Worm (Caenorhabditis elegans) whole organism, mixed stage, embryonic: ENCODE data around the gene F13D12.3.
"Not testable (repeated sequence)": the region's sequence is repeated elsewhere in the genome, so short reads cannot be mapped to it uniquely, and the experiment has no call there.

Source experiments
- M03D4.4 ChIP-seq: sonication (generic microtip); optimal IDR thresholded peaks from 2 replicates; lab custom pipeline; 2017; ENCODE audit warnings: mild to moderate bottlenecking, missing genetic modification characterization, missing compliant biosample characterization
- bed-3 ChIP-seq: fragments of 200-800 bp; sonication (Bioruptor generic); optimal IDR thresholded peaks from 3 replicates; lab custom pipeline; 2018; ENCODE audit warnings: mild to moderate bottlenecking, missing genetic modification characterization, moderate library complexity, missing compliant biosample characterization
- blmp-1 ChIP-seq: fragments of 150-350 bp; optimal IDR thresholded peaks from 2 replicates; lab custom pipeline; 2014; ENCODE audit warnings: missing biosample characterization, missing genetic modification characterization
- ceh-39 ChIP-seq: fragments of 150-350 bp; optimal IDR thresholded peaks from 2 replicates; lab custom pipeline; 2014; ENCODE audit warnings: missing biosample characterization, missing genetic modification characterization
- ceh-43 ChIP-seq: fragments of 200-800 bp; sonication (Bioruptor generic); optimal IDR thresholded peaks from 2 replicates; lab custom pipeline; 2018; ENCODE audit warnings: mild to moderate bottlenecking, missing genetic modification characterization, moderate library complexity, missing compliant biosample characterization
- drap-1 ChIP-seq: fragments of 200-800 bp; sonication (Bioruptor generic); optimal IDR thresholded peaks from 3 replicates; lab custom pipeline; 2018; ENCODE audit warnings: mild to moderate bottlenecking, missing genetic modification characterization, missing compliant biosample characterization
- elt-1 ChIP-seq: sonication (generic microtip); optimal IDR thresholded peaks from 2 replicates; lab custom pipeline; 2017; ENCODE audit warnings: missing genetic modification characterization, mild to moderate bottlenecking, missing compliant biosample characterization, antibody characterized with exemption, moderate library complexity, borderline replicate concordance; ENCODE audit not compliant: insufficient read depth
- elt-3 ChIP-seq: fragments of 150-350 bp; optimal IDR thresholded peaks from 2 replicates; lab custom pipeline; 2014; ENCODE audit warnings: missing biosample characterization, missing genetic modification characterization
- flh-1 ChIP-seq: fragments of 200-800 bp; sonication (Bioruptor generic); optimal IDR thresholded peaks from 2 replicates; lab custom pipeline; 2018; ENCODE audit warnings: mild to moderate bottlenecking, missing genetic modification characterization, moderate library complexity, missing compliant biosample characterization
- ham-2 ChIP-seq: fragments of 200-800 bp; sonication (Bioruptor generic); optimal IDR thresholded peaks from 2 replicates; lab custom pipeline; 2018; ENCODE audit warnings: mild to moderate bottlenecking, missing genetic modification characterization, missing compliant biosample characterization
- hlh-1 ChIP-seq: fragments of 150-350 bp; optimal IDR thresholded peaks from 2 replicates; lab custom pipeline; 2014; ENCODE audit warnings: missing biosample characterization, missing genetic modification reagents, missing genetic modification characterization
- lin-13 ChIP-seq: fragments of 150-350 bp; optimal IDR thresholded peaks from 2 replicates; lab custom pipeline; 2014; ENCODE audit warnings: missing biosample characterization, missing genetic modification characterization
- lsy-2 ChIP-seq: fragments of 150-350 bp; optimal IDR thresholded peaks from 2 replicates; lab custom pipeline; 2014; ENCODE audit warnings: missing biosample characterization, missing genetic modification characterization
- mab-5 ChIP-seq: fragments of 150-350 bp; optimal IDR thresholded peaks from 2 replicates; lab custom pipeline; 2014; ENCODE audit warnings: missing biosample characterization, missing genetic modification characterization
- mep-1 ChIP-seq: fragments of 150-350 bp; optimal IDR thresholded peaks from 2 replicates; lab custom pipeline; 2017; ENCODE audit warnings: missing biosample characterization, missing genetic modification reagents, missing genetic modification characterization, inconsistent platforms
- nhr-12 ChIP-seq: fragments of 150-350 bp; optimal IDR thresholded peaks from 2 replicates; lab custom pipeline; 2014; ENCODE audit warnings: missing biosample characterization, missing genetic modification characterization
- nhr-2 ChIP-seq: fragments of 150-350 bp; optimal IDR thresholded peaks from 2 replicates; lab custom pipeline; 2014; ENCODE audit warnings: missing biosample characterization, missing genetic modification characterization
- nhr-237 ChIP-seq: fragments of 150-350 bp; optimal IDR thresholded peaks from 2 replicates; lab custom pipeline; 2014; ENCODE audit warnings: missing biosample characterization, missing genetic modification characterization
- nhr-28 ChIP-seq: fragments of 150-350 bp; optimal IDR thresholded peaks from 2 replicates; lab custom pipeline; 2014; ENCODE audit warnings: missing biosample characterization, missing genetic modification characterization
- sem-2 ChIP-seq: fragments of 200-800 bp; sonication (Bioruptor generic); optimal IDR thresholded peaks from 2 replicates; lab custom pipeline; 2018; ENCODE audit warnings: mild to moderate bottlenecking, missing genetic modification characterization, missing compliant biosample characterization
- snpc-4 ChIP-seq: fragments of 150-350 bp; optimal IDR thresholded peaks from 2 replicates; lab custom pipeline; 2014; ENCODE audit warnings: missing biosample characterization, missing genetic modification characterization
- sptf-1 ChIP-seq: sonication (generic microtip); optimal IDR thresholded peaks from 2 replicates; lab custom pipeline; 2017; ENCODE audit warnings: mild to moderate bottlenecking, missing genetic modification characterization, moderate library complexity, missing compliant biosample characterization
- unc-120 ChIP-seq: sonication (generic microtip); optimal IDR thresholded peaks from 2 replicates; lab custom pipeline; 2017; ENCODE audit warnings: missing genetic modification characterization, missing compliant biosample characterization; ENCODE audit not compliant: poor library complexity, severe bottlenecking
- unc-39 ChIP-seq: fragments of 150-350 bp; optimal IDR thresholded peaks from 2 replicates; lab custom pipeline; 2014; ENCODE audit warnings: missing biosample characterization, missing genetic modification characterization
- unc-62 ChIP-seq: fragments of 150-350 bp; optimal IDR thresholded peaks from 2 replicates; lab custom pipeline; 2014; ENCODE audit warnings: missing biosample characterization, missing genetic modification reagents, missing genetic modification characterization
- zip-8 ChIP-seq: fragments of 150-350 bp; optimal IDR thresholded peaks from 2 replicates; lab custom pipeline; 2014; ENCODE audit warnings: missing biosample characterization, missing genetic modification characterization

F13D12.3 gene

DNA sequence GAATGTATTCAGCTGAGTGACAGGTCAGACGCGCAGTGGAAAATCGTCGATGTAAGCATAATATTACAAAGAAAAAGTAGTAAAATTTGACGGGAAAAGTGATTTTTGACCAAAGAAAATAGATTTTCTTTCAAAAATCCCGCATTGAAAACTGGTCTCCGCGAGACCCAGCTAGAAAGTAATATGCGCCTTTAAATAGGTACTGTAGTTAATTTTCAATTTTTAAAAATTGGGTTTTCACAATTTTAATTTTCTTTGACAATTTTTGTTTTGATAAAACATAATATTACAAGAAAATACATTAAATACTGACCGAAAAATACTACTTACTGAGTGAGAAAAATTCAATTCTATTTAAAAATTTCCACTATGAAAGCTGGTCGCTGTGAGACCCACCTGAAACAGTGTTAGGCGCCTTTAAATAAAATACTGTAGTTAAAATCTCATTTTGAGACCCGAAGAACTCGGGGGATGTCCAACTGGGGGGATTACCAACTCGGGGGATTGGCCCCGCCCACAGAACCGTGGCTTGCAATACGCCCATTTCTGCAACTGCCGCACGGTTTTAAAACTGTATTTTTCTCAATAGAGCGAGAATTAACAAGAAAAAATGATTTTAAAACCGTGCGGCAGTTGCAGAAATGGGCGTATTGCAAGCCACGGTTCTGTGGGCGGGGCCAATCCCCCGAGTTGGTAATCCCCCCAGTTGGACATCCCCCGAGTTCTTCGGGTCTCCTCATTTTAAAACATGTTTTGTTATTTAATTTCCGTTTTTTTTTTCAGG is 24.8 kb upstream of the F13D12.3 start, which contains the start of gene tars-1:
TSS of gene tars-1 (minus strand) at position 497 of the 784 bp plus-strand sequence.
- not testable (repeated sequence) for TF ChIP-seq sptf-1 (tag; lab: Kevin White, UChicago); nhr-28 (tag; lab: Kevin White, UChicago); ham-2
- TF ChIP-seq, all 35 proteins: peak for 0; not testable (repeated sequence) for 35

DNA sequence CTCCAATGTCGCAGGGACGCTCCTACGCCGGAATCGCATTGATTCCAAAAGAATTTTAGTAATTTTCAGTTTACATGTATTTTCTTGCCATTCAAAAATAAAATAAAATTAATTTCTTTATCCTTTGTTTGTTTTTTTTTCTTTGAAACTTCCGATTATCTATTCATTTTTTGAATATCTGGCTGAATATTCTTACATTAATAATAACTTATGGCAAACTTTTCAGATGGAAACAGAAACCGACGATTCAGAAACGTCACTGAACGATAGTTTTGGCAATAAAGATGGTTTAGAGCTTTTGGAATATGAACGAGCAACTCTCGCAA is 24.3 kb upstream of the F13D12.3 start, which contains the start of gene xpf-1:
TSS of gene xpf-1 (plus strand) at position 227 of the 326 bp plus-strand sequence.
- TF ChIP-seq bed-3 (GFP tag; lab: Kevin White, UChicago), result no peak
- TF ChIP-seq mep-1 (tag; lab: Kevin White, UChicago), result no peak

DNA sequence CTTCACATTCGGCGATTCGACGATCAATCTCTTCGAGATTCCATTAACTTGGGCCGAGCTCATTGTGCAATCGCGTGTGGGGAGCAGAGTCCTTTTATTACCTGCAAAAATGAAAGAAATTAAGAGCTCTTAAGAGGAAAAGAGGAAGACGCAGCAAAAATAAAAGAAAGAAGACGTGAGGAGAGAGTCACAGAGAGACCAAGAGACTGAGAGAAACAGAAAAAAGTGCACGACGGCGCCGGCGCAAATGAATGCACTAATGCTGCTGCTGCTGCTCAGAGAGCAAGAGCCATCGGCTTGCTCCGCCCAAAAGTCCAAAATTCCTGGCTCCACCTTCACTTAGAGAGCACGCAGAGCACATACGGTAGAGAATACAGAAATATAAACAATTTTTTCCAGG is 20.0 kb upstream of the F13D12.3 start, which contains the start of gene inos-1:
TSS of gene inos-1 (minus strand) at position 101 of the 400 bp plus-strand sequence.
- no peak for TF ChIP-seq sem-2 (GFP tag; lab: Kevin White, UChicago)
- no peak for TF ChIP-seq flh-1
- TF ChIP-seq snpc-4 (tag; lab: Kevin White, UChicago), result no peak
- no peak for TF ChIP-seq ceh-39 (tag; lab: Kevin White, UChicago)
- no peak for TF ChIP-seq nhr-12
- no peak for TF ChIP-seq elt-3
- no peak for TF ChIP-seq unc-120 (tag; lab: Kevin White, UChicago)
- no peak for TF ChIP-seq mep-1 (tag; lab: Kevin White, UChicago)
- no peak for TF ChIP-seq mab-5
- no peak for TF ChIP-seq hlh-1 (tag; lab: Kevin White, UChicago)
- TF ChIP-seq blmp-1 (tag; lab: Kevin White, UChicago), result no peak
- TF ChIP-seq nhr-237 (tag; lab: Kevin White, UChicago), result no peak
- no peak for TF ChIP-seq unc-39 (tag; lab: Kevin White, UChicago)
- no peak for TF ChIP-seq nhr-2
- TF ChIP-seq elt-1, result no peak

DNA sequence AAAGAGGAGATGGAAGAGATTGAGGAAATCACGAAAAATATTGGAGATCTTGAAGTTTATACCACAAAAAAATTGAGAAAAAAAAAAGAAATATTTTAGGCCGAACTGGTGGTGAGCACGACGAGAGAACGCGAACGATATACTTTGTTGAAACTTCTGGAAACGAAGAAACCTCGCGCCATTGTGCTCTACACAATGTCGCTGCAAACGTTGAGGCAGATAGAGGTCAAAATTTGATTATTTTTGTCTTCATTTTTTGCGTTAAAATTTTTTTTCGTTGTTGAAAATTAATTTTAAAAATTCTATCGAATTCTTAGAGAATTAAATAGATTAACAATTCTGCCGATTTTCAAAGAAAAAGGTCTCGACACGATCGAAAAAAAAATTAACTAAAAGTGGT is 19.6 kb upstream of the F13D12.3 start:
- no peak for TF ChIP-seq M03D4.4 (tag; lab: Kevin White, UChicago)
- TF ChIP-seq sptf-1 (tag; lab: Kevin White, UChicago), result no peak
- no peak for TF ChIP-seq drap-1 (GFP tag; lab: Kevin White, UChicago)

DNA sequence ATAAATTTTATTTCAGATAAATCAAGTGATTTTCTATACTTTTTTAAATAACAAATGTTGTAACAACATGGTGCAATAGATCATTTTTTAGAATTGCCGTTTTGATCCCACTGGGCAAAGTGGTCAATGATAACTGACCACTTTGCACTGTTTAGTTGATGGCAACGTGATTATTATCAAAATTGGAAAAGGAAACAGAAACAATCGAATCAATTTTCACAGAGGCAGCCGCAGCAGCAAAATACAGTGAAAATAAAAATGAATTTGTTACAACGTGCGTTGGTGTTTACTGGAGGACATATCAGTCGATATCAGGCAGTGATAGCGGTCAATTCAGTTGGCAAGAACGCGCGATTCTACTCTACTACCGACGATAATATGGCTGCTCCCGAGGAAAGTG is 14.4 kb upstream of the F13D12.3 start, which contains the start of gene VF13D12L.3:
TSS of gene VF13D12L.3 (plus strand) at position 223 of the 400 bp plus-strand sequence.
- TF ChIP-seq ceh-43 (no peak), mep-1 (tag; lab: Kevin White, UChicago) (no peak)

DNA sequence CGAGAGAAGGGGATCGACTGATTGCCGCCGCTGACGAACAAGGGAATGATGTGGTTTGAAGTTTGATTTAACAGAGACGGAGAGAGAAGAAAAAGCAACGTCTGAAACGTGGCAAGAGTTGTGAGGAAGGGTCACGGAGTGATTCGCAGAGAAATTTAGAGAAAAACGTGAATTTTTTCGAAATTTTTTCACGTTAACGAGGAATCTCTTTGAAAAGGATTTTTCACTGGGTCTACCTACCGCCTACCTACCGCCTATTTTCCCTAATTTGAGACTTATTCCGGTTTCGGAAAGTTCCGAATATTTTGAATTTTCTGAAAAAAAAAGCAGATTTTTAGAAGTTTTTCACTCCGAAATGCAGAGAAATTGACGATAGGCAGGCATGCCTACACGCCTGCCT is 10.7 kb upstream of the F13D12.3 start, which contains the start of gene fcmt-1:
TSS of gene fcmt-1 (minus strand) at position 101 of the 400 bp plus-strand sequence.
- TF ChIP-seq unc-62 (GFP tag; lab: Kevin White, UChicago), result no peak
- no peak for TF ChIP-seq ham-2
- TF ChIP-seq zip-8 (tag; lab: Kevin White, UChicago), result no peak
- no peak for TF ChIP-seq lin-13 (tag; lab: Kevin White, UChicago)
- no peak for TF ChIP-seq drap-1 (GFP tag; lab: Kevin White, UChicago)
- no peak for TF ChIP-seq lsy-2
- TF ChIP-seq nhr-237 (tag; lab: Kevin White, UChicago), result no peak
- TF ChIP-seq mab-5, result no peak
- TF ChIP-seq elt-1, result no peak
- no peak for TF ChIP-seq nhr-12
- no peak for TF ChIP-seq nhr-2
- TF ChIP-seq, all 35 proteins: peak for 0

DNA sequence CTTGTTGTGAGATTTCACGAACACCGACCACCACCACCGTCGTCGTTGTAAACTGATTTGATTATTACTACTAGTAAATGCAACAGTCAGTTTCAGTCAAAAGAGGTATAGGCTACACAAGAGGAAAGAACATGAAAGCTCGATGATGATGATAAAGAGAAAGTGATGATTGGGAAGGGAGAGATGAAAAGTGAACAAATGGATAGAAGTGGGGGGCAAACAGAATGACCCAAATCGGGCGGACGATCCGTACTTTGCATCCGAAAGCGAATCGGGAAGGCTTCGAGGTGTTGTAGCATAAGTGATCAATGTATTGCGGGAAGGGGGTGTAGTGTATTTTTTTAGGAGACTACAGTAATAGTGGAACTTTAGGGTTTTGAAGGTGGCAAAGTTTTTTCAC is 9.4 kb upstream of the F13D12.3 start:
- peak; percentile 52 for TF ChIP-seq blmp-1 (tag; lab: Kevin White, UChicago)
- no peak for TF ChIP-seq nhr-2
